Fruit fly (Drosophila melanogaster): ENCODE data around the gene CG7049.

Gene CG7049

dm6 chr3L:140838-141559, 35.0 kb downstream of the CG7049 start (continued):
- TF ChIP-seq CG1529 (GFP tag; optimal IDR thresholded peaks at IDR 0.05), result no peak
- TF ChIP-seq Adf1 (GFP tag; IDR thresholded peaks at IDR 0.05), result no peak
- no peak for TF ChIP-seq fd96Cb (tag; optimal IDR thresholded peaks at IDR 0.05)
- TF ChIP-seq CG6854 (GFP tag; optimal IDR thresholded peaks at IDR 0.05), result no peak
- no peak for TF ChIP-seq Gsc (GFP tag; IDR thresholded peaks at IDR 0.05)
- no peak for TF ChIP-seq CG30431 (GFP tag; optimal IDR thresholded peaks at IDR 0.05)
- TF ChIP-seq Dek (tag; optimal IDR thresholded peaks at IDR 0.05), result no peak
- no peak for TF ChIP-seq lab (GFP tag; optimal IDR thresholded peaks at IDR 0.05)
- no peak for TF ChIP-seq Sox100B (GFP tag; optimal IDR thresholded peaks at IDR 0.05)
- TF ChIP-seq CG8765 (GFP tag; IDR thresholded peaks at IDR 0.05), result no peak
- TF ChIP-seq Med (GFP tag), result peak; percentile 59
- no peak for TF ChIP-seq jumu (GFP tag; optimal IDR thresholded peaks at IDR 0.05)
- peak; percentile 48 for TF ChIP-seq CG12769 (tag; optimal IDR thresholded peaks at IDR 0.05)
- TF ChIP-seq CG6765 (GFP tag; optimal IDR thresholded peaks at IDR 0.05), result no peak
- peak; percentile 42 for TF ChIP-seq pfk (GFP tag; optimal IDR thresholded peaks at IDR 0.05)
- TF ChIP-seq unpg (GFP tag; optimal IDR thresholded peaks at IDR 0.05), result no peak
- no peak for TF ChIP-seq sima (GFP tag; optimal IDR thresholded peaks at IDR 0.05)
- TF ChIP-seq Drgx (GFP tag; IDR thresholded peaks at IDR 0.05), result no peak
- TF ChIP-seq sens (GFP tag), result no peak
- peak; percentile 70 for TF ChIP-seq pros (GFP tag; optimal IDR thresholded peaks at IDR 0.05)
- TF ChIP-seq nom (GFP tag; optimal IDR thresholded peaks at IDR 0.05), result peak; percentile 25
- no peak for TF ChIP-seq Nf-YA (GFP tag; IDR thresholded peaks at IDR 0.05)
- no peak for TF ChIP-seq jing (GFP tag; optimal IDR thresholded peaks at IDR 0.05)
- no peak for TF ChIP-seq Hey (tag; optimal IDR thresholded peaks at IDR 0.05)
- no peak for TF ChIP-seq H15 (GFP tag; IDR thresholded peaks at IDR 0.05)
- 0 out of 2 replicates have a peak, but pooled peaks have one; percentile 29 for TF ChIP-seq crol (GFP tag; IDR thresholded peaks at IDR 0.05)
- TF ChIP-seq kni (GFP tag; optimal IDR thresholded peaks at IDR 0.05), result peak; percentile 48
- TF ChIP-seq CG14014 (GFP tag; IDR thresholded peaks at IDR 0.05), result no peak
- no peak for TF ChIP-seq CG17912 (GFP tag; optimal IDR thresholded peaks at IDR 0.05)
- 0 out of 2 replicates have a peak, but pooled peaks have one; percentile 2 for TF ChIP-seq NFAT (GFP tag; IDR thresholded peaks at IDR 0.05)
- peak; percentile 48 for TF ChIP-seq nerfin-1 (tag; optimal IDR thresholded peaks at IDR 0.05)
- 0 out of 2 replicates have a peak, but pooled peaks have one; percentile 17 for TF ChIP-seq CG31224 (GFP tag; IDR thresholded peaks at IDR 0.05)
- TF ChIP-seq Optix (GFP tag; IDR thresholded peaks at IDR 0.05), result no peak
- no peak for TF ChIP-seq shn (GFP tag; optimal IDR thresholded peaks at IDR 0.05)
- no peak for TF ChIP-seq Dref (GFP tag; IDR thresholded peaks at IDR 0.05)
- no peak for TF ChIP-seq HmgZ (tag; optimal IDR thresholded peaks at IDR 0.05)
- TF ChIP-seq Trl (optimal IDR thresholded peaks at IDR 0.05), result peak; percentile 64 to 72
- TF ChIP-seq Trl (GFP tag; optimal IDR thresholded peaks at IDR 0.05), result no peak
- TF ChIP-seq schlank (tag; optimal IDR thresholded peaks at IDR 0.05), result no peak
- TF ChIP-seq CG12104 (GFP tag; optimal IDR thresholded peaks at IDR 0.05), result no peak
- no peak for TF ChIP-seq vfl (GFP tag; optimal IDR thresholded peaks at IDR 0.05)
- no peak for TF ChIP-seq CG10366 (GFP tag; IDR thresholded peaks at IDR 0.05)
- no peak for TF ChIP-seq PHDP (tag; optimal IDR thresholded peaks at IDR 0.05)
- no peak for TF ChIP-seq CG9727 (GFP tag; optimal IDR thresholded peaks at IDR 0.05)
- no peak for TF ChIP-seq mld (GFP tag; IDR thresholded peaks at IDR 0.05; ENCODE audit: partially characterized antibody)
- TF ChIP-seq CG8281 (tag; optimal IDR thresholded peaks at IDR 0.05), result no peak
- no peak for TF ChIP-seq sug (tag; optimal IDR thresholded peaks at IDR 0.05)
- TF ChIP-seq Blimp-1 (GFP tag; optimal IDR thresholded peaks at IDR 0.05), result peak; percentile 66
- TF ChIP-seq kah (GFP tag; optimal IDR thresholded peaks at IDR 0.05), result no peak
- no peak for TF ChIP-seq CG10979 (tag; optimal IDR thresholded peaks at IDR 0.05)
- TF ChIP-seq dan (GFP tag; IDR thresholded peaks at IDR 0.05), result no peak
